Worm (Caenorhabditis elegans) whole organism, L4/young adult: Measurements from ENCODE around the gene C07A9.13.

Experiments
- W03F9.2 ChIP-seq: fragments of 150-350 bp; optimal IDR thresholded peaks from 2 replicates; lab custom pipeline; 2014; ENCODE audit warnings: missing biosample characterization, missing genetic modification characterization
- dao-5 ChIP-seq: sonication (generic microtip); optimal IDR thresholded peaks from 2 replicates; lab custom pipeline; 2016; ENCODE audit warnings: missing genotype, missing genetic modification characterization, moderate library complexity, missing compliant biosample characterization
- him-1 ChIP-seq: sonication (generic microtip); optimal IDR thresholded peaks from 2 replicates; lab custom pipeline; 2016; ENCODE audit warnings: missing genotype, missing genetic modification reagents, missing genetic modification characterization, missing compliant biosample characterization

DNA sequence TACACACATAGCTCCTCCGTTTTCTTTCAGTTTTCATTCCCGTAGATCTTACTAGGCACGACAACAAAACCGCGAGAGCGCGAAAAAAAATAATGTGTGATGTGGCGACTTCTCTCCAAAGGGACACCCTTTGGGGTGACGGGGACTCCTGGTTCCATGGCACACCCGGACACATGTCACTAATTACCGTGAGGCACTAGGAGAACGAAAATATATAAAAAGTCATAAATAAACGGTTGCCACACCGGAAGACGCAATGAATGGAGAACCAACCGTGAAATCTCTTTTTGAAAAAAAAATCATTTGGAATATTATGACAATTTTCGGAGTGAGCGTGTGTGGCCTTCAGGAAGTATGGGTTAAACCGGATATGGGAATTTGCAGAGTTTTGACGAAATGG is 49.3 kb upstream of the C07A9.13 start:
- TF ChIP-seq W03F9.2 (no peak), him-1 (no peak), dao-5 (tag; lab: Kevin White, UChicago) (no peak)
